Fruit fly (Drosophila melanogaster): ENCODE results near the gene side-IV.

DNA sequence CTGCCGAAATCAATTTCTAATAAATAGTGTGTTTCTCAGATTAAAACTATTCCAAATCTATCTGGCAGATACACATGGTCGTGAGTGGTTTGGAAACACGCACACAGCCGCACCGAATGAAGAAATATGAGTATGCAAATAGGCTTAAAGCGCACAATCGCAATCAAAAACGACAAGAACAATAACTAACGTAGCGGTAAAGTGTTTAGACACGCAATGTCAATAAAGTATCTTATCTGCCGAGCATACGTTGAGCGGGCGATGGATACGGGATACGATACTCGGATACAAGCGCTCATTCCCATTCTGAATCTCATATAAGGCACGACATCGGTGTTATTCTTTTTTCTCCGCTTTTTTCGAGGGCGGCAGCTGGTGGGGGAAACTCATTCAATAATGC is 4.3 kb upstream of the side-IV start:
- TF ChIP-seq Blimp-1 (GFP tag; optimal IDR thresholded peaks at IDR 0.05) (no peak), Hr39 (GFP tag; optimal IDR thresholded peaks at IDR 0.05) (no peak), Smox (GFP tag; optimal IDR thresholded peaks at IDR 0.05) (no peak), Hr38 (GFP tag; optimal IDR thresholded peaks at IDR 0.05) (no peak), CG15336 (GFP tag; IDR thresholded peaks at IDR 0.05) (no peak), CG6854 (GFP tag; optimal IDR thresholded peaks at IDR 0.05) (no peak), lz (GFP tag; optimal IDR thresholded peaks at IDR 0.05) (no peak), CG6163 (GFP tag; IDR thresholded peaks at IDR 0.05) (no peak)
